Fruit fly (Drosophila melanogaster): ENCODE data around the gene CG32313.

CG32313 gene

dm6 chr3L:1580821-1581220 is 35.3 kb upstream of the CG32313 start:
- TF ChIP-seq CG8301 (tag; optimal IDR thresholded peaks at IDR 0.05) (no peak), CG8159 (tag; optimal IDR thresholded peaks at IDR 0.05) (no peak), CG34367 (tag; optimal IDR thresholded peaks at IDR 0.05) (no peak), gl (tag; optimal IDR thresholded peaks at IDR 0.05) (no peak), fd96Ca (GFP tag; IDR thresholded peaks at IDR 0.05) (no peak), CG15710 (tag; optimal IDR thresholded peaks at IDR 0.05) (no peak)

dm6 chr3L:1580194-1580593 is 34.7 kb upstream of the CG32313 start:
- TF ChIP-seq CG32121 (GFP tag; IDR thresholded peaks at IDR 0.05) (0 out of 2 replicates have a peak, but pooled peaks have one; percentile 13), CG17806 (tag; optimal IDR thresholded peaks at IDR 0.05) (no peak)

dm6 chr3L:1579169-1579853 is 33.8 kb upstream of the CG32313 start:
- peak; percentile 36 for TF ChIP-seq CG17806 (tag; optimal IDR thresholded peaks at IDR 0.05)
- TF ChIP-seq D1 (tag; optimal IDR thresholded peaks at IDR 0.05) = no peak
- peak; percentile 51 for TF ChIP-seq CG14655 (GFP tag; optimal IDR thresholded peaks at IDR 0.05)
- TF ChIP-seq CG8301 (tag; optimal IDR thresholded peaks at IDR 0.05) = peak; percentile 36
- TF ChIP-seq CG10348 (GFP tag; IDR thresholded peaks at IDR 0.05) = no peak
- TF ChIP-seq CG32121 (GFP tag; IDR thresholded peaks at IDR 0.05) = peak; percentile 38
- peak; percentile 36 for TF ChIP-seq CG8159 (tag; optimal IDR thresholded peaks at IDR 0.05)
- TF ChIP-seq Pif1B (GFP tag; optimal IDR thresholded peaks at IDR 0.05) = no peak
- TF ChIP-seq Ets98B (GFP tag; IDR thresholded peaks at IDR 0.05) = peak; percentile 41
- TF ChIP-seq EcR (GFP tag; optimal IDR thresholded peaks at IDR 0.05) = peak; percentile 69
- peak; percentile 38 for TF ChIP-seq CG15710 (tag; optimal IDR thresholded peaks at IDR 0.05)
- peak; percentile 7 for TF ChIP-seq CG34367 (tag; optimal IDR thresholded peaks at IDR 0.05)
- TF ChIP-seq CG9948 (tag; optimal IDR thresholded peaks at IDR 0.05) = peak; percentile 33

dm6 chr3L:1578391-1578948 is 32.9 kb upstream of the CG32313 start:
- TF ChIP-seq rn (GFP tag; IDR thresholded peaks at IDR 0.05) (no peak), CG15710 (tag; optimal IDR thresholded peaks at IDR 0.05) (no peak), Snoo (tag; optimal IDR thresholded peaks at IDR 0.05) (no peak), CG4496 (GFP tag; IDR thresholded peaks at IDR 0.05) (peak; percentile 30; the same call in 1 of the 3 replicates), CG32121 (GFP tag; IDR thresholded peaks at IDR 0.05) (no peak), CG9948 (tag; optimal IDR thresholded peaks at IDR 0.05) (no peak), fd96Ca (GFP tag; IDR thresholded peaks at IDR 0.05) (no peak; the same call in 2 of the 3 replicates), Ets98B (GFP tag; IDR thresholded peaks at IDR 0.05) (0 out of 2 replicates have a peak, but pooled peaks have one; percentile 11), CG34367 (tag; optimal IDR thresholded peaks at IDR 0.05) (no peak), EcR (GFP tag; optimal IDR thresholded peaks at IDR 0.05) (no peak), CG12605 (GFP tag; IDR thresholded peaks at IDR 0.05) (no peak), CG13204 (GFP tag; optimal IDR thresholded peaks at IDR 0.05) (no peak), D1 (tag; optimal IDR thresholded peaks at IDR 0.05) (no peak), CG8159 (tag; optimal IDR thresholded peaks at IDR 0.05) (peak; percentile 15), Pif1A (GFP tag; optimal IDR thresholded peaks at IDR 0.05) (no peak), CG14655 (GFP tag; optimal IDR thresholded peaks at IDR 0.05) (no peak), CG8301 (tag; optimal IDR thresholded peaks at IDR 0.05) (peak; percentile 16), CG10348 (GFP tag; IDR thresholded peaks at IDR 0.05) (no peak), Pif1B (GFP tag; optimal IDR thresholded peaks at IDR 0.05) (no peak), CG17806 (tag; optimal IDR thresholded peaks at IDR 0.05) (no peak)

- TF ChIP-seq CG8159 (tag; optimal IDR thresholded peaks at IDR 0.05) (no peak), CG13204 (GFP tag; optimal IDR thresholded peaks at IDR 0.05) (no peak), CG14655 (GFP tag; optimal IDR thresholded peaks at IDR 0.05) (no peak), Snoo (tag; optimal IDR thresholded peaks at IDR 0.05) (no peak), gl (tag; optimal IDR thresholded peaks at IDR 0.05) (no peak), Ets98B (GFP tag; IDR thresholded peaks at IDR 0.05) (0 out of 2 replicates have a peak, but pooled peaks have one; percentile 10), fd96Ca (GFP tag; IDR thresholded peaks at IDR 0.05) (no peak), Pif1B (GFP tag; optimal IDR thresholded peaks at IDR 0.05) (no peak)
These were observed 31.8 kb upstream of the CG32313 start for dm6 chr3L:1577338-1577737.

- peak; percentile 51; the same call in 1 of the 2 replicates for TF ChIP-seq CG12605 (GFP tag; IDR thresholded peaks at IDR 0.05)
- TF ChIP-seq gl (tag; optimal IDR thresholded peaks at IDR 0.05) = no peak
- TF ChIP-seq CG10348 (GFP tag; IDR thresholded peaks at IDR 0.05) = no peak
These were observed 31.1 kb upstream of the CG32313 start, which contains the start of gene CG13917 for dm6 chr3L:1576489-1577106. Gene CG13917, plus strand, starts transcription at chr3L:1576699.
